Fruit fly (Drosophila melanogaster) Kc167 (cell line): ENCODE results near the gene CG31886.

Experiments used
- Myc ChIP-seq: fragments of >200 bp; optimal IDR thresholded peaks from 2 replicates; lab custom pipeline; 2017; ENCODE audit warnings: missing external identifiers
- Sin3A ChIP-seq: fragments of >200 bp; optimal IDR thresholded peaks from 2 replicates; lab custom pipeline; 2018; ENCODE audit warnings: missing external identifiers
- h ChIP-seq: fragments of >200 bp; optimal IDR thresholded peaks from 3 replicates; lab custom pipeline; 2018; ENCODE audit warnings: missing external identifiers
- insv ChIP-seq: fragments of >200 bp; optimal IDR thresholded peaks from 3 replicates; lab custom pipeline; 2018; ENCODE audit warnings: missing external identifiers
- psq ChIP-seq: fragments of >200 bp; optimal IDR thresholded peaks from 2 replicates; lab custom pipeline; 2017; ENCODE audit warnings: missing external identifiers
- ttk ChIP-seq: sonication (Bioruptor generic); optimal IDR thresholded peaks from 2 replicates; lab custom pipeline; 2017; ENCODE audit warnings: missing external identifiers

The CG31886 gene

DNA sequence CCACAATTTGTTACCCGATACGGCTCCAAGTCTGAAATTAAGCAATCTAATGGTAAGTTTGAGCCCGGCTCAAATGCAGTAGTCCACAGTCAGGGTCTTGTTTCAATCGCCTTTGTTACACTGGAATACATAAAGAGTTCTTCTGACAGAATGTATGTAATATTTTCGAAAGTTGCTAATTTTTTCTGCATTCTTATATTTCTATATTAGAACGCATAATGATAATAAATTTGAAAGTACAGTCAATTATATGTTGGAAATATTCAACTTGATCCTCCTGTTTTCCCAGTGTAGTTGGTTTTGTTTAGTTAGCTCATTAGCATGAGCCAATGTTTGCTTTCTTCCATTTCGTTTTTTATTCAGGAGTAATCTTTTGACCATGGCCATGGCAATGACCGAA is 35.4 kb downstream of the CG31886 start:
- no peak for TF ChIP-seq Sin3A (lab: Kevin White, UChicago)
- no peak for TF ChIP-seq ttk (lab: Kevin White, UChicago)

DNA sequence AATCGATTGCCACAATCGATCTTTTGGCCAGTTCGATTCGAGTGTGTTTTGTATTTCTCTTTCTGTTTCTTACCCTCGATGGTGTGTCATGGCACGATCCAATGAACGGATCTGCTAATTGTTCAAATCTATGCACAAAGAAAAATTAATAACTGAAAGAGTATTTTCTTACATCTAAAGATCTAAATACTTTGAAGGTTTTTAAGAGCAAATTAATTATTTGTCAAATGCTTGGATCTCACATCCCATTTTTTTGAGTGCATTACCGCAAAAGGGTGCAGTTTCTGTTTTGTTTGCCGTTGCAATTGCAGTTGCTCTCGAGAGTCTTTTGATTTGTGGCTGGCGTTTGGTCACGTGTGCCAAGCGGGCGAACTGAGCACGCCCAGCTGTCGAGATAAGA is 36.9 kb downstream of the CG31886 start:
- no peak for TF ChIP-seq insv (lab: Kevin White, UChicago)
- no peak for TF ChIP-seq h (lab: Kevin White, UChicago)
- no peak for TF ChIP-seq psq (lab: Kevin White, UChicago)
- no peak for TF ChIP-seq ttk (lab: Kevin White, UChicago)
- TF ChIP-seq Myc (lab: Kevin White, UChicago) = no peak
- TF ChIP-seq Sin3A (lab: Kevin White, UChicago) = no peak

DNA sequence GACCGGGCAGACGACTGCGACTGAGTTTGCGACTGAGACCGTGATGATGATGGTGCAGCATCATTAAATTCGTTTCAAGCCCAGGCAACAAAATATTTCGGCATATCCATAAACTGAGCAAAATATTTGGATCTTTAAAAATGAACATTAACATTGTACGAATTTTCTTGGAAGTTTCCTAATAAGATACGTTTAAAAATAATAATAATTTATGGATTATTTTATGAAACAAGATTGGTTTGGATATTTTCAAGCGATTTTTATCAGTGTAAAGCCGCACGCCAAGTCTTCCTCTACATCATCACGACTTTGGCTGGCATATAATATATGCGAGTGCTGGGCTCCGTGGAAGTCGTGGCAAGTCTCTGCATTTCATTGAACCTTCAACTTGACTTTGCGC is 38.6 kb downstream of the CG31886 start:
- TF ChIP-seq ttk (lab: Kevin White, UChicago) (no peak), h (lab: Kevin White, UChicago) (no peak), Sin3A (lab: Kevin White, UChicago) (no peak), psq (lab: Kevin White, UChicago) (no peak), Myc (lab: Kevin White, UChicago) (no peak), insv (lab: Kevin White, UChicago) (no peak)

DNA sequence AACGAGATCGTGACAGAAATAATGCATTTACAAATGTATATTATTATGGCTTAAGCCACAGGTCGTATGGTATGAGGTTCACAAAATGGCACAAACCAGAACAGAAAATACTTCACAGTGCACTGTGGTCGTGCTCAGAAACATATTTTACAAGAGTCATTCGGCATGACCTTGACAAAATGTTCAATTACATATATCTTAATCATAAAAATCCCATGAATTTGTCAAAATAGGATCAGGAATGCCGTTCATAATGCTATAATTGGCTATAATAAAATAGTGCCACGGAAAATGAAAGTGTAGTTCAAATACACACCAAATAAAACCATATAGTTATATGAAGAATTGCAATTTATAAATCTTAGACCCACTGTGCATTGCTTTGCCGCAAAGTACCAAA is 39.2 kb downstream of the CG31886 start:
- TF ChIP-seq h (lab: Kevin White, UChicago) (no peak), psq (lab: Kevin White, UChicago) (no peak), ttk (lab: Kevin White, UChicago) (no peak), insv (lab: Kevin White, UChicago) (no peak), Myc (lab: Kevin White, UChicago) (no peak), Sin3A (lab: Kevin White, UChicago) (no peak)

DNA sequence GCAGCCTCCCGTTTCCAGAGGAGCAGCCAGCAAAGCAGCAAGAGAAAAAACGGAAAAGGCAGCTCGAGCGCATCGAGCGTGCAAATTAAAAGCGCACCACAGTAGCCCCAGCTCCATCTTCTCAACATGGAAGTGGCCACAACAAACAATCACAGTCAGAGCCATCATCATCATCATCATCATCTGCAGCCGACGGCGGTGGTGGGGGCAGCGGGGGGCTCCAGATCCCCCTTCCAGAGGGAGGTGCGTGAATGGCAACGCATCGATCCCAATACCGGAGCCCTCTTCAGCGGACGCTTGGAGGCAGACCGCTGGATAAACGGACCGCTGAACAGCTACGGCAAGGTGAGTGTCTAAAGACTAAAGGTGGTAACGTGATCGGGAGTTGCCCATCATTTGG is 43.1 kb downstream of the CG31886 start:
- TF ChIP-seq Myc (lab: Kevin White, UChicago) (no peak), insv (lab: Kevin White, UChicago) (no peak), h (lab: Kevin White, UChicago) (no peak), psq (lab: Kevin White, UChicago) (no peak), ttk (lab: Kevin White, UChicago) (no peak)

DNA sequence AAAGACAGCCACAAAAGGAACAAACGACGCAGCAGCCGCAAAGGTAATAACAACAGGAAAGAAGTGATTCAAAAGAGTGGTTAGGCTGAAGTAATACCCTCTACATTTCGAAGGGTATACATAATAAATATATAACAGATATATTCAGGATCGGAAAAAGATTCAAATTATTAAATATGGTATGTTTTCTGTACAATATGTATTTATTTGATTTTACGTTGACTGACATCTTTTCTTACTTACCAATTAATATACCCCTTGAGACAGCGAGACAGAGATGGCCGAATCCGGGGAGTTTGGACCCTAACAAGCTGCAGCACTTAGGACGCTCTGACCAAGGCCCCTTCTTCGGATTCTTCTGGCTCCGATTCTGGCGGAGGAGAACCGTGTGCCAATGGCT is 52.6 kb downstream of the CG31886 start:
- TF ChIP-seq insv (lab: Kevin White, UChicago) (no peak), ttk (lab: Kevin White, UChicago) (no peak), Myc (lab: Kevin White, UChicago) (no peak), h (lab: Kevin White, UChicago) (no peak), Sin3A (lab: Kevin White, UChicago) (no peak), psq (lab: Kevin White, UChicago) (no peak)
